Fruit fly (Drosophila melanogaster): Measurements from ENCODE around the gene ChAT.
A peak's percentile ranks its signal among the peaks of the same experiment; 100 is the strongest.

ChAT gene

DNA sequence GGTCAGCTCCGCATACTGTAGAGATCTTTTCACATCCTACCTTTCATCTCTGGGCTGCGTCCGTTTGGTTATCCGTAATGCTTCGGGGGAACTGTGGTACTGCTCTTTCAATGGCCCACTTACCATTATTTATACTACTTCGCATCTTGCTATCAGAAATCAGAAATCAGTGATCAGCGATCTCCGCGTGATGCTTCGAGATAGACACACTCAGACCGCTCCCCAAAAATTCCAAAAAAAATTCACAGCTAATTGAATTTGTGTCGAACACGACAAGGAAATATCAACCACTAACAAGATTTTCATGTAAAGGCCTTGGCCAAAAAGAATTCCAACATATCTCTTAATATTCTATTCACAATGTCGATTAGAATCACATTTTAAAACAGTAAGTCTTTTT is 23.1 kb downstream of the ChAT start, which contains the start of gene CG7715:
TSS of gene CG7715 (minus strand) at position 101 of the 400 bp plus-strand sequence.
- TF ChIP-seq CG3407 (GFP tag; optimal IDR thresholded peaks at IDR 0.05) (no peak), CG17359 (tag; optimal IDR thresholded peaks at IDR 0.05) (no peak), ttk (GFP tag; IDR thresholded peaks at IDR 0.05) (no peak), Atf6 (GFP tag; IDR thresholded peaks at IDR 0.05) (no peak), CG10565 (GFP tag; optimal IDR thresholded peaks at IDR 0.05) (no peak), hb (GFP tag; IDR thresholded peaks at IDR 0.05; ENCODE audit: partially characterized antibody) (no peak), D19A (tag; optimal IDR thresholded peaks at IDR 0.05) (no peak)

- TF ChIP-seq stwl (tag; optimal IDR thresholded peaks at IDR 0.05), result peak; percentile 14
- no peak for TF ChIP-seq CG7987 (GFP tag; optimal IDR thresholded peaks at IDR 0.05)
- TF ChIP-seq CG15073 (GFP tag; optimal IDR thresholded peaks at IDR 0.05), result peak; percentile 20
- TF ChIP-seq pzg (GFP tag; optimal IDR thresholded peaks at IDR 0.05), result peak; percentile 2
- peak; percentile 9; the same call in 1 of the 2 replicates for TF ChIP-seq CG13287 (GFP tag; IDR thresholded peaks at IDR 0.05; ENCODE audit: partially characterized antibody)
- TF ChIP-seq CG9437 (GFP tag; optimal IDR thresholded peaks at IDR 0.05), result peak; percentile 97
- no peak for TF ChIP-seq slou (GFP tag; optimal IDR thresholded peaks at IDR 0.05)
- peak; percentile 20 for TF ChIP-seq exex (tag; optimal IDR thresholded peaks at IDR 0.05)
- peak; percentile 86 for TF ChIP-seq CG18011 (GFP tag; optimal IDR thresholded peaks at IDR 0.05)
- no peak for TF ChIP-seq Fer2 (tag; optimal IDR thresholded peaks at IDR 0.05)
Observed at dm6 chr3R:18731241-18731640, 25.9 kb downstream of the ChAT start.

dm6 chr3R:18732381-18732780 is 27.1 kb downstream of the ChAT start, which contains the start of gene CG14302:
Gene CG14302, plus strand, starts transcription at chr3R:18732681.
- TF ChIP-seq ssp (GFP tag; IDR thresholded peaks at IDR 0.05), result no peak
- no peak for TF ChIP-seq CG13296 (GFP tag; optimal IDR thresholded peaks at IDR 0.05)

DNA sequence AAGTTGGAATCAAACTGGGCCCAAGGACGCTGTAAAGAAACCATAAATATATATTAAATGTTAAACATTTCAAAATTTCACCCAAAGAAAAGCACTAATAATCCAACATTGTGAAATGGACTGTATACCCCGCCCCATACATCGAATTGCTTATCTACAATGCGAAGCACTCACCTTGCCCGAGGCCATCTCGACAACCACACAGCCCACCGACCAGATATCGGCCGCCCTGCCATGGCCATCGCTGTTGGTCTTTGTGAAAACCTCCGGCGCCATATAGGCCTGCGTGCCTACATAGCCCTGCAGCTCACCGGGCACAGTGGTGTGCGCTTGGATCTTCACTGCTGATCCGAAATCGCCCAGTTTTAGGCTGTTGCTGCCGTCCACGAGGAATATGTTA is 28.3 kb downstream of the ChAT start:
- peak; percentile 42 for TF ChIP-seq Med (GFP tag)
- TF ChIP-seq br (optimal IDR thresholded peaks at IDR 0.05), result no peak
- no peak for TF ChIP-seq shn (GFP tag; optimal IDR thresholded peaks at IDR 0.05)
- no peak for TF ChIP-seq chn (GFP tag; optimal IDR thresholded peaks at IDR 0.05)
- TF ChIP-seq CG1603 (tag; optimal IDR thresholded peaks at IDR 0.05), result no peak
- TF ChIP-seq mirr (GFP tag; optimal IDR thresholded peaks at IDR 0.05), result peak; percentile 38
- TF ChIP-seq Stat92E (GFP tag; optimal IDR thresholded peaks at IDR 0.05), result no peak
- no peak for TF ChIP-seq CG2129 (GFP tag; IDR thresholded peaks at IDR 0.05; ENCODE audit: partially characterized antibody)
- peak; percentile 63 for TF ChIP-seq sug (tag; optimal IDR thresholded peaks at IDR 0.05)
- no peak for TF ChIP-seq CG14710 (tag; optimal IDR thresholded peaks at IDR 0.05)
- TF ChIP-seq Opbp (GFP tag; IDR thresholded peaks at IDR 0.05; ENCODE audit: partially characterized antibody), result 0 out of 3 replicates have a peak, but pooled peaks have one; percentile 12
- no peak for TF ChIP-seq MESR4 (GFP tag; optimal IDR thresholded peaks at IDR 0.05)
- TF ChIP-seq chif (GFP tag; optimal IDR thresholded peaks at IDR 0.05), result no peak
- TF ChIP-seq otp (GFP tag; IDR thresholded peaks at IDR 0.05), result no peak
- TF ChIP-seq CG10209 (GFP tag; optimal IDR thresholded peaks at IDR 0.05), result no peak
- no peak for TF ChIP-seq stwl (tag; optimal IDR thresholded peaks at IDR 0.05)
- no peak for TF ChIP-seq gt (GFP tag; IDR thresholded peaks at IDR 0.05)
- no peak for TF ChIP-seq vvl (GFP tag; IDR thresholded peaks at IDR 0.05)
- no peak for TF ChIP-seq CG7786 (GFP tag; optimal IDR thresholded peaks at IDR 0.05)
- no peak for TF ChIP-seq CG10543 (GFP tag; optimal IDR thresholded peaks at IDR 0.05)
- no peak for TF ChIP-seq CG2712 (tag; optimal IDR thresholded peaks at IDR 0.05)
- peak; percentile 74 for TF ChIP-seq ftz-f1 (GFP tag; optimal IDR thresholded peaks at IDR 0.05)
- TF ChIP-seq gsb (GFP tag; IDR thresholded peaks at IDR 0.05), result no peak
- TF ChIP-seq CG5953 (GFP tag; IDR thresholded peaks at IDR 0.05), result no peak
- no peak for TF ChIP-seq sc (optimal IDR thresholded peaks at IDR 0.05)
- TF ChIP-seq sc (GFP tag; optimal IDR thresholded peaks at IDR 0.05), result no peak
- TF ChIP-seq sima (GFP tag; optimal IDR thresholded peaks at IDR 0.05), result no peak
- TF ChIP-seq sqz (GFP tag; optimal IDR thresholded peaks at IDR 0.05), result no peak
- TF ChIP-seq Gsc (GFP tag; IDR thresholded peaks at IDR 0.05), result no peak

Measured in whole organism, embryonic.